Fruit fly (Drosophila melanogaster): ENCODE data around the gene msl-1.
A peak's percentile ranks its signal among the peaks of the same experiment; 100 is the strongest.

Gene msl-1

dm6 chr2L:18708239-18708891 lies 19.8 kb upstream of the msl-1 start, which contains the start of the genes Faf2 and Grip71 (continued):
- no peak for TF ChIP-seq CG6683 (GFP tag; optimal IDR thresholded peaks at IDR 0.05)
- no peak for TF ChIP-seq CG14965 (GFP tag; optimal IDR thresholded peaks at IDR 0.05; ENCODE audit: borderline replicate concordance)
- TF ChIP-seq ewg (GFP tag; optimal IDR thresholded peaks at IDR 0.05), result peak; percentile 85
- peak; percentile 79 for TF ChIP-seq BEAF-32 (GFP tag; optimal IDR thresholded peaks at IDR 0.05)
- peak; percentile 93 for TF ChIP-seq klu (GFP tag; IDR thresholded peaks at IDR 0.05)
- peak; percentile 66 for TF ChIP-seq CG33557 (GFP tag; optimal IDR thresholded peaks at IDR 0.05)
- TF ChIP-seq CG1792 (GFP tag; optimal IDR thresholded peaks at IDR 0.05), result peak; percentile 70
- peak; percentile 36 for TF ChIP-seq NK7.1 (GFP tag; optimal IDR thresholded peaks at IDR 0.05)
- TF ChIP-seq crc (GFP tag; optimal IDR thresholded peaks at IDR 0.05), result peak; percentile 38
- peak; percentile 42 for TF ChIP-seq CG3163 (GFP tag; optimal IDR thresholded peaks at IDR 0.05)
- peak; percentile 81 for TF ChIP-seq tap (tag; optimal IDR thresholded peaks at IDR 0.05)
- TF ChIP-seq p53 (GFP tag; optimal IDR thresholded peaks at IDR 0.05), result peak; percentile 36
- peak; percentile 55 for TF ChIP-seq Sry-β (GFP tag; optimal IDR thresholded peaks at IDR 0.05)
- peak; percentile 87 for TF ChIP-seq CG5245 (GFP tag; optimal IDR thresholded peaks at IDR 0.05)
- peak; percentile 95 for TF ChIP-seq CG3847 (GFP tag; IDR thresholded peaks at IDR 0.05)
- peak; percentile 40 for TF ChIP-seq disco-r (GFP tag; optimal IDR thresholded peaks at IDR 0.05)
- peak; percentile 97 for TF ChIP-seq CG32772 (GFP tag; IDR thresholded peaks at IDR 0.05)
- peak; percentile 89 for TF ChIP-seq PHDP (tag; optimal IDR thresholded peaks at IDR 0.05)
- peak; percentile 96 for TF ChIP-seq CG6272 (GFP tag; IDR thresholded peaks at IDR 0.05)
- peak; percentile 90 for TF ChIP-seq CG18476 (GFP tag; optimal IDR thresholded peaks at IDR 0.05)
- no peak for TF ChIP-seq CG6791 (GFP tag; IDR thresholded peaks at IDR 0.05; ENCODE audit: partially characterized antibody)
- TF ChIP-seq nmo (GFP tag; optimal IDR thresholded peaks at IDR 0.05), result peak; percentile 97
- peak; percentile 44 for TF ChIP-seq en (GFP tag; optimal IDR thresholded peaks at IDR 0.05)
- TF ChIP-seq CG18619 (GFP tag; optimal IDR thresholded peaks at IDR 0.05), result peak; percentile 82
- TF ChIP-seq Atf6 (GFP tag; IDR thresholded peaks at IDR 0.05), result peak; percentile 88
- peak; percentile 97 for TF ChIP-seq Xbp1 (GFP tag; optimal IDR thresholded peaks at IDR 0.05)
- no peak for TF ChIP-seq CG6854 (GFP tag; optimal IDR thresholded peaks at IDR 0.05)
- peak; percentile 84 for TF ChIP-seq CG10267 (tag; optimal IDR thresholded peaks at IDR 0.05)
- peak; percentile 69 for TF ChIP-seq fu2 (GFP tag; optimal IDR thresholded peaks at IDR 0.05)
- TF ChIP-seq tgo (GFP tag; IDR thresholded peaks at IDR 0.05), result peak; percentile 94
- TF ChIP-seq Fer2 (tag; optimal IDR thresholded peaks at IDR 0.05), result peak; percentile 81
- 0 out of 3 replicates have a peak, but pooled peaks have one; percentile 26 for TF ChIP-seq CG34224 (GFP tag; IDR thresholded peaks at IDR 0.05; ENCODE audit: partially characterized antibody)
- peak; percentile 74 for TF ChIP-seq CG3065 (GFP tag; optimal IDR thresholded peaks at IDR 0.05)
- TF ChIP-seq D (optimal IDR thresholded peaks at IDR 0.05), result no peak
- TF ChIP-seq D (GFP tag; optimal IDR thresholded peaks at IDR 0.05), result peak; percentile 80
- TF ChIP-seq Dp (GFP tag; optimal IDR thresholded peaks at IDR 0.05), result peak; percentile 79
- peak; percentile 90 to 93 for TF ChIP-seq Pdp1 (GFP tag; optimal IDR thresholded peaks at IDR 0.05)
- TF ChIP-seq CG4854 (GFP tag; optimal IDR thresholded peaks at IDR 0.05), result peak; percentile 85
- TF ChIP-seq CG4404 (GFP tag; IDR thresholded peaks at IDR 0.05), result peak; percentile 95
- no peak for TF ChIP-seq CG31365 (tag; optimal IDR thresholded peaks at IDR 0.05)
- TF ChIP-seq Hr51 (GFP tag; optimal IDR thresholded peaks at IDR 0.05), result peak; percentile 79 to 86
- peak; percentile 88 for TF ChIP-seq CG31388 (GFP tag; optimal IDR thresholded peaks at IDR 0.05)
- peak; percentile 84 for TF ChIP-seq Nf-YA (GFP tag; IDR thresholded peaks at IDR 0.05)
- peak; percentile 83 for TF ChIP-seq CG10147 (GFP tag; optimal IDR thresholded peaks at IDR 0.05)
- peak; percentile 96 for TF ChIP-seq vvl (GFP tag; IDR thresholded peaks at IDR 0.05)
- TF ChIP-seq mam (GFP tag; optimal IDR thresholded peaks at IDR 0.05), result peak; percentile 93
- peak; percentile 0 for TF ChIP-seq CG4707 (GFP tag; optimal IDR thresholded peaks at IDR 0.05)
- peak; percentile 16 for TF ChIP-seq CG9437 (GFP tag; optimal IDR thresholded peaks at IDR 0.05)
- peak; percentile 74 for TF ChIP-seq cato (GFP tag; optimal IDR thresholded peaks at IDR 0.05; ENCODE audit: borderline replicate concordance)
